Fruit fly (Drosophila melanogaster): ENCODE data around the gene Ref2.

DNA sequence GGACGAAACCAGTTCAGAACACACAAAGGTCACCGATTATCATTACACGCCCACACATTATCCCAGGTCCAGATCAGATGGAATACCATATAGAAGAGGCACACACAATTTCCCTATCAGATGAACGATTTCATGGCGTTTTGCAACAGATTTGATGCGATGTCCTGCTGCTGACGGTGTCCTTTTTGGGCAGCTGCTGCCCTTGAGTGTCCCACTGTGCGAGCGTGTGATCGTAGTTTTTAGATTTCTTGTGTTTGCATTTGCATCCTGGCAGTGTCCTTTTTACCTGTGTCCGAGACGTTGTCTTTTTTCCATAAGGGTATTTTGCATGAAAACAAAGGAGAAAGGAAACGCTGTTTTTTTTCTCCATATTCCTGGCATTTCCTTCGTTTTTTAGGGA, 33.2 kb upstream of the Ref2 start:
- TF ChIP-seq CG3163 (GFP tag; optimal IDR thresholded peaks at IDR 0.05): no peak
- no peak for TF ChIP-seq CoRest (tag; optimal IDR thresholded peaks at IDR 0.05)
- TF ChIP-seq sisA (GFP tag; IDR thresholded peaks at IDR 0.05): no peak
- TF ChIP-seq CG16779 (GFP tag; IDR thresholded peaks at IDR 0.05): no peak
- TF ChIP-seq odd (GFP tag; optimal IDR thresholded peaks at IDR 0.05): no peak
- TF ChIP-seq CG5953 (GFP tag; IDR thresholded peaks at IDR 0.05): no peak
- TF ChIP-seq CG6175 (GFP tag; IDR thresholded peaks at IDR 0.05): no peak
- no peak for TF ChIP-seq CG17385 (GFP tag; optimal IDR thresholded peaks at IDR 0.05)
- no peak for TF ChIP-seq Usf (GFP tag; optimal IDR thresholded peaks at IDR 0.05)
- TF ChIP-seq bsh (GFP tag; optimal IDR thresholded peaks at IDR 0.05): no peak
- TF ChIP-seq Awh (GFP tag; IDR thresholded peaks at IDR 0.05): no peak
- no peak for TF ChIP-seq CG18011 (GFP tag; optimal IDR thresholded peaks at IDR 0.05)
- TF ChIP-seq stc (GFP tag; IDR thresholded peaks at IDR 0.05): no peak

Measured in whole organism, embryonic.